Worm (Caenorhabditis elegans): ENCODE results near the gene clec-141.

- no peak for TF ChIP-seq lir-3 (tag; optimal IDR thresholded peaks at IDR 0.05; ENCODE audit: poor library complexity)
- TF ChIP-seq lin-39 (tag; optimal IDR thresholded peaks at IDR 0.05): no peak
- TF ChIP-seq snpc-4 (tag; optimal IDR thresholded peaks at IDR 0.05): no peak
- no peak for TF ChIP-seq hpl-2 (GFP tag; optimal IDR thresholded peaks at IDR 0.05)
- no peak for TF ChIP-seq nhr-76 (tag; optimal IDR thresholded peaks at IDR 0.05)
- TF ChIP-seq aha-1 (tag; optimal IDR thresholded peaks at IDR 0.05): no peak
- no peak for TF ChIP-seq mdl-1 (tag; optimal IDR thresholded peaks at IDR 0.05)
- TF ChIP-seq mab-9 (GFP tag; IDR thresholded peaks at IDR 0.05): no peak
- TF ChIP-seq ztf-4 (tag; optimal IDR thresholded peaks at IDR 0.05): no peak
- TF ChIP-seq egl-27 (tag; optimal IDR thresholded peaks at IDR 0.05): no peak
These were observed 18.5 kb downstream of the clec-141 start, which contains the start of gene rsp-4 for ce11 chrII:5388786-5389421.

Measured in whole organism, L1 larva.